Fruit fly (Drosophila melanogaster) whole organism: ENCODE data around the gene RpL26.

Source experiments
- CG8478 ChIP-seq: fragments of >200 bp; optimal IDR thresholded peaks from 2 replicates; lab custom pipeline; 2018; ENCODE audit warnings: inconsistent platforms
- Dll ChIP-seq: fragments of >200 bp; optimal IDR thresholded peaks from 2 replicates; lab custom pipeline; 2017
- pan ChIP-seq: fragments of >200 bp; optimal IDR thresholded peaks from 2 replicates; lab custom pipeline; 2017
- psq ChIP-seq: fragments of >200 bp; optimal IDR thresholded peaks from 2 replicates; lab custom pipeline; 2017
- usp ChIP-seq: fragments of >200 bp; optimal IDR thresholded peaks from 2 replicates; lab custom pipeline; 2017; ENCODE audit warnings: missing biosample characterization, missing genetic modification characterization, mixed read lengths

dm6 chr3L:18863327-18863726, 35.3 kb upstream of the RpL26 start, which contains the start of gene CG6865:
- TF ChIP-seq usp (GFP tag; lab: Kevin White, UChicago) (no peak), psq (lab: Kevin White, UChicago) (no peak), Dll (no peak), CG8478 (no peak), pan (lab: Kevin White, UChicago) (no peak)
